Fruit fly (Drosophila melanogaster) whole organism, embryonic: ENCODE data around the gene CG13248.

ENCODE experiments used
- ATbp ChIP-seq: fragments of 200-800 bp; sonication (Bioruptor generic); optimal IDR thresholded peaks from 2 replicates; lab custom pipeline; 2017; ENCODE audit warnings: missing biosample characterization, mild to moderate bottlenecking, missing genetic modification characterization, missing genetic modification reagents
- BEAF-32 ChIP-seq: fragments of 200-800 bp; sonication (Bioruptor generic); optimal IDR thresholded peaks from 3 replicates; lab custom pipeline; 2017; ENCODE audit warnings: missing biosample characterization, missing genetic modification characterization, mild to moderate bottlenecking, moderate library complexity, missing genetic modification reagents
- C15 ChIP-seq: fragments of 200-800 bp; sonication (Bioruptor generic); IDR thresholded peaks from 3 replicates; pipeline ENCODE4 v1.3.6; 2022; ENCODE audit warnings: missing biosample characterization, missing genetic modification characterization
- CG11093 ChIP-seq: fragments of 200-800 bp; sonication (Bioruptor generic); IDR thresholded peaks from 3 replicates; pipeline ENCODE4 v1.3.6; 2022; ENCODE audit warnings: missing biosample characterization, missing genetic modification characterization
- CG11560 ChIP-seq: fragments of 200-800 bp; sonication (Bioruptor generic); IDR thresholded peaks from 3 replicates; pipeline ENCODE4 v1.3.6; 2022; ENCODE audit warnings: missing biosample characterization, missing genetic modification characterization
- CG12155 ChIP-seq: fragments of 200-800 bp; sonication (Bioruptor generic); optimal IDR thresholded peaks from 3 replicates; lab custom pipeline; 2016; ENCODE audit warnings: missing biosample characterization, missing genetic modification characterization
- CG1233 ChIP-seq: fragments of 200-800 bp; sonication (Bioruptor generic); optimal IDR thresholded peaks from 4 replicates; lab custom pipeline; 2018; ENCODE audit warnings: missing biosample characterization, mild to moderate bottlenecking, missing genetic modification characterization
- CG14710 ChIP-seq: fragments of 200-800 bp; sonication (Bioruptor generic); optimal IDR thresholded peaks from 3 replicates; lab custom pipeline; 2019; ENCODE audit warnings: missing biosample characterization, mild to moderate bottlenecking, missing genetic modification characterization, moderate library complexity
- CG15514 ChIP-seq: fragments of 200-800 bp; sonication (Bioruptor generic); optimal IDR thresholded peaks from 3 replicates; lab custom pipeline; 2017; ENCODE audit warnings: missing biosample characterization, missing genetic modification characterization, mild to moderate bottlenecking, moderate library complexity, missing genetic modification reagents
- CG1603 ChIP-seq: fragments of 200-800 bp; sonication (Bioruptor generic); optimal IDR thresholded peaks from 2 replicates; lab custom pipeline; 2019; ENCODE audit warnings: missing biosample characterization, mild to moderate bottlenecking, missing genetic modification characterization, moderate library complexity
- CG17361 ChIP-seq: fragments of 200-800 bp; sonication (Bioruptor generic); IDR thresholded peaks from 3 replicates; pipeline ENCODE4 v1.3.6; 2022; ENCODE audit warnings: missing biosample characterization, missing genetic modification characterization
- CG17568 ChIP-seq: fragments of 200-800 bp; sonication (Bioruptor generic); optimal IDR thresholded peaks from 2 replicates; lab custom pipeline; 2018; ENCODE audit warnings: missing biosample characterization, mild to moderate bottlenecking, missing genetic modification characterization, moderate library complexity
- CG30431 ChIP-seq: fragments of 200-800 bp; sonication (Bioruptor generic); optimal IDR thresholded peaks from 2 replicates; lab custom pipeline; 2017; ENCODE audit warnings: missing biosample characterization, missing genetic modification characterization
- CG6683 ChIP-seq: fragments of 200-800 bp; sonication (Bioruptor generic); optimal IDR thresholded peaks from 2 replicates; lab custom pipeline; 2017; ENCODE audit warnings: missing biosample characterization, mild to moderate bottlenecking, missing genetic modification characterization, missing genetic modification reagents
- CG9215 ChIP-seq: fragments of 200-800 bp; sonication (Bioruptor generic); IDR thresholded peaks from 2 replicates; pipeline ENCODE4 v1.3.6; 2022; ENCODE audit warnings: missing biosample characterization, missing genetic modification characterization
- Dfd ChIP-seq, 2 experiments: fragments of >200 bp; optimal IDR thresholded peaks; 2 replicates each; lab custom pipeline; 2017; ENCODE audit warnings: missing biosample characterization in 2 of 2, missing genetic modification characterization in 2 of 2
- Dip2 ChIP-seq: fragments of 200-800 bp; sonication (Bioruptor generic); IDR thresholded peaks from 2 replicates; pipeline ENCODE4 v1.3.6; 2022; ENCODE audit warnings: missing biosample characterization, missing genetic modification characterization
- Dip3 ChIP-seq: fragments of 200-800 bp; sonication (Bioruptor generic); optimal IDR thresholded peaks from 3 replicates; lab custom pipeline; 2016; ENCODE audit warnings: missing biosample characterization, missing genetic modification characterization
- HLH4C ChIP-seq: fragments of 200-800 bp; sonication (Bioruptor generic); IDR thresholded peaks from 3 replicates; pipeline ENCODE4 v1.3.6; 2022; ENCODE audit warnings: missing biosample characterization, missing genetic modification characterization; ENCODE audit not compliant: partially characterized antibody
- MESR4 ChIP-seq: fragments of 200-800 bp; sonication (Bioruptor generic); optimal IDR thresholded peaks from 2 replicates; lab custom pipeline; 2018; ENCODE audit warnings: missing biosample characterization, mild to moderate bottlenecking, missing genetic modification characterization, moderate library complexity
- Mad ChIP-seq: fragments of 200-800 bp; sonication (Bioruptor generic); optimal IDR thresholded peaks from 2 replicates; lab custom pipeline; 2016; ENCODE audit warnings: missing biosample characterization, missing genetic modification characterization
- NC2α ChIP-seq: fragments of 200-800 bp; sonication (Bioruptor generic); optimal IDR thresholded peaks from 2 replicates; lab custom pipeline; 2016; ENCODE audit warnings: missing biosample characterization, missing genetic modification characterization
- Nf-YB ChIP-seq: fragments of 200-800 bp; sonication (Bioruptor generic); optimal IDR thresholded peaks from 3 replicates; lab custom pipeline; 2019; ENCODE audit warnings: missing biosample characterization, mild to moderate bottlenecking, missing genetic modification characterization, moderate library complexity
- TFAM ChIP-seq: fragments of 200-800 bp; sonication (Bioruptor generic); optimal IDR thresholded peaks from 2 replicates; lab custom pipeline; 2017; ENCODE audit warnings: missing biosample characterization, missing genetic modification characterization, inconsistent platforms
- Usf ChIP-seq: fragments of 200-800 bp; sonication (Bioruptor generic); optimal IDR thresholded peaks from 2 replicates; lab custom pipeline; 2017; ENCODE audit warnings: missing genotype, missing biosample characterization, missing genetic modification characterization
- al ChIP-seq: fragments of 200-800 bp; sonication (Bioruptor generic); IDR thresholded peaks from 2 replicates; pipeline ENCODE4 v1.3.6; 2022; ENCODE audit warnings: missing biosample characterization, missing genetic modification characterization
- ap ChIP-seq: fragments of 200-800 bp; sonication (Bioruptor generic); IDR thresholded peaks from 2 replicates; pipeline ENCODE4 v1.3.6; 2022; ENCODE audit warnings: missing biosample characterization, missing genetic modification characterization
- ato ChIP-seq: fragments of 200-800 bp; sonication (Bioruptor generic); IDR thresholded peaks from 2 replicates; pipeline ENCODE4 v1.3.6; 2022; ENCODE audit warnings: missing biosample characterization, missing genetic modification characterization; ENCODE audit not compliant: partially characterized antibody
- bbx ChIP-seq: fragments of 200-800 bp; sonication (Bioruptor generic); IDR thresholded peaks from 2 replicates; pipeline ENCODE4 v1.3.6; 2022; ENCODE audit warnings: missing biosample characterization, missing genetic modification characterization; ENCODE audit not compliant: partially characterized antibody
- cad ChIP-seq: fragments of >200 bp; optimal IDR thresholded peaks from 2 replicates; lab custom pipeline; 2017; ENCODE audit warnings: missing biosample characterization, missing genetic modification characterization
- chinmo ChIP-seq: fragments of 200-800 bp; sonication (Bioruptor generic); IDR thresholded peaks from 4 replicates; pipeline ENCODE4 v1.3.6; 2022; ENCODE audit warnings: missing biosample characterization, missing genetic modification characterization; ENCODE audit not compliant: partially characterized antibody
- chm ChIP-seq: fragments of 200-800 bp; sonication (Bioruptor generic); IDR thresholded peaks from 2 replicates; pipeline ENCODE4 v1.3.6; 2022; ENCODE audit warnings: missing biosample characterization, missing genetic modification characterization
- dmrt11E ChIP-seq: fragments of 200-800 bp; sonication (Bioruptor generic); optimal IDR thresholded peaks from 3 replicates; lab custom pipeline; 2018; ENCODE audit warnings: missing biosample characterization, mild to moderate bottlenecking, missing genetic modification characterization, moderate library complexity
- ems ChIP-seq: fragments of 200-800 bp; sonication (Bioruptor generic); optimal IDR thresholded peaks from 3 replicates; lab custom pipeline; 2016; ENCODE audit warnings: missing biosample characterization, missing genetic modification characterization
- esg ChIP-seq: fragments of 200-800 bp; sonication (Bioruptor generic); conservative IDR thresholded peaks from 2 replicates; pipeline ENCODE4 v1.3.6; 2022; ENCODE audit warnings: missing biosample characterization, missing genetic modification characterization
- fd3F ChIP-seq: fragments of 200-800 bp; sonication (Bioruptor generic); optimal IDR thresholded peaks from 2 replicates; lab custom pipeline; 2018; ENCODE audit warnings: missing biosample characterization, mild to moderate bottlenecking, missing genetic modification characterization, moderate library complexity
- hbn ChIP-seq: fragments of 200-800 bp; sonication (Bioruptor generic); IDR thresholded peaks from 2 replicates; pipeline ENCODE4 v1.3.6; 2022; ENCODE audit warnings: missing biosample characterization, missing genetic modification characterization; ENCODE audit not compliant: partially characterized antibody
- jigr1 ChIP-seq: fragments of 200-800 bp; sonication (Bioruptor generic); IDR thresholded peaks from 3 replicates; pipeline ENCODE4 v1.3.6; 2022; ENCODE audit warnings: missing biosample characterization, missing genetic modification characterization
- kah ChIP-seq: fragments of 200-800 bp; sonication (Bioruptor generic); optimal IDR thresholded peaks from 2 replicates; lab custom pipeline; 2018; ENCODE audit warnings: missing biosample characterization, mild to moderate bottlenecking, missing genetic modification characterization
- ken ChIP-seq: fragments of 200-800 bp; sonication (Bioruptor generic); IDR thresholded peaks from 3 replicates; pipeline ENCODE4 v1.3.6; 2022; ENCODE audit warnings: missing biosample characterization, missing genetic modification characterization
- knrl ChIP-seq: fragments of 200-800 bp; sonication (Bioruptor generic); IDR thresholded peaks from 3 replicates; pipeline ENCODE4 v1.3.6; 2022; ENCODE audit warnings: missing biosample characterization, missing genetic modification characterization; ENCODE audit not compliant: partially characterized antibody
- nau ChIP-seq: fragments of 200-800 bp; sonication (Bioruptor generic); optimal IDR thresholded peaks from 3 replicates; lab custom pipeline; 2017; ENCODE audit warnings: missing biosample characterization, mild to moderate bottlenecking, missing genetic modification characterization, missing genetic modification reagents
- oc ChIP-seq: fragments of 200-800 bp; sonication (Bioruptor generic); optimal IDR thresholded peaks from 2 replicates; lab custom pipeline; 2018; ENCODE audit warnings: missing biosample characterization, mild to moderate bottlenecking, missing genetic modification characterization, moderate library complexity
- sob ChIP-seq: fragments of 200-800 bp; sonication (Bioruptor generic); IDR thresholded peaks from 2 replicates; pipeline ENCODE4 v1.3.6; 2022; ENCODE audit warnings: missing biosample characterization, missing genetic modification characterization
- tll ChIP-seq, 2 experiments: fragments of 200-800 bp in 1 of 2; fragments of >200 bp in 1 of 2; sonication (Bioruptor generic) in 1 of 2; optimal IDR thresholded peaks; 2 replicates each; lab custom pipeline; 2017 to 2019; ENCODE audit warnings: missing biosample characterization in 2 of 2, missing genetic modification characterization in 2 of 2, mild to moderate bottlenecking in 1 of 2, moderate library complexity in 1 of 2
- wor ChIP-seq: fragments of 200-800 bp; sonication (Bioruptor generic); IDR thresholded peaks from 2 replicates; pipeline ENCODE4 v1.3.6; 2022; ENCODE audit warnings: missing biosample characterization, missing genetic modification characterization
- z ChIP-seq: fragments of 200-800 bp; sonication (Bioruptor generic); IDR thresholded peaks from 3 replicates; pipeline ENCODE4 v1.3.6; 2022; ENCODE audit warnings: missing biosample characterization, missing genetic modification characterization

The CG13248 gene

DNA sequence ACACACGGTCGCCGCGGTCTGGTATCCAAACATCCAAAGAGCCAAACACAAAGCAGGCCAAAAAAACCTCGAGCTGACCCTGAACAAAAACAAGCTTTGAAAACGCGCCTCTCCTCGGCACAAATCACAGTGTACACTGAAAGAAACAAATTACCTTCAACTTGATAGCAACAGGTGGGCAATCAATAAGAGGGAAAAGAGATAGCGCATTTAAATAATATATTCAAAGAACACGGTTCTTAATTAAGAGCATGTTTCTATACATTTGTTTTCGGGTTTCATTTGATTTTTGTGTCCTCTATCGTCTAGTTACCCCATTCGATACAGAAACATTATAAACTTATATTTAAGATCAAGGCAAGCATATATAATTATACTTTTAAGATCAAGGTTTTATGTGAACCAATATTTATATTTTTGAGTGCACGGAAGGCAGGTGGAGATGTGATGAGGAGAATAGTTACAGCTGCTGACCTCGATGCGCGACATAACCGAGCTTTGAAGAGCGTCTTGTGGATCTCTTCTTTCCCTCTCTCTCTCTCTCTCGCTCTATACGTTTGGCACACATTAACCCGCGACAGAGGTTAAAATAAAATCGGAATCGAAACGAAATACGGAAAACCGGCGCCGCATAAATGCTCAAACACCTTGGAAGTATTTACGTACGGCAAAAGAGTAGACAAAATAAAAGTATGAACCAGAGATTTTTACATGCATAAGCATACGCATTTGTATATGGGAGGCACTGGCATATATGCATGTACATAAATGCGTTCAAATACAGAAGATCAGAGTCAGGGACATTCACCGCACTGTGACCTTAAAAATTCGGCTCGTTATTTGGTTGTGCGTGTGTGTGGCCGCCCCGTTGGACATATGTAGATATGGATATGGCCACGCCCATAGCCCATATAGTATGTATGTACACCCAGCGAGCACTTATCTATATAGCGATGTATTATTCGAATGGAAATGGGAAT is 11.8 kb downstream of the CG13248 start (continued):
- no peak for TF ChIP-seq TFAM (GFP tag; lab: Kevin White, UChicago)
- peak; percentile 3 for TF ChIP-seq MESR4 (GFP tag; lab: Kevin White, UChicago)
- no peak for TF ChIP-seq tll (GFP tag; optimal IDR thresholded peaks at IDR 0.05; lab: Kevin White, UChicago)
- TF ChIP-seq ato (GFP tag; lab: Robert Waterston, UW) = no peak
- no peak for TF ChIP-seq CG11560 (tag; lab: Robert Waterston, UW)
- peak; percentile 69 for TF ChIP-seq ems (GFP tag; lab: Kevin White, UChicago)
- TF ChIP-seq CG6683 (GFP tag; lab: Kevin White, UChicago) = peak; percentile 63
- TF ChIP-seq CG1233 (GFP tag; lab: Kevin White, UChicago) = peak; percentile 90
- peak; percentile 60 for TF ChIP-seq oc (tag; lab: Kevin White, UChicago)
- no peak for TF ChIP-seq hbn
- peak; percentile 71; the same call in 2 of the 3 replicates for TF ChIP-seq CG11093
- no peak for TF ChIP-seq knrl (GFP tag; lab: Robert Waterston, UW)
- TF ChIP-seq CG14710 = peak; percentile 83
- TF ChIP-seq chinmo (GFP tag; lab: Robert Waterston, UW) = peak; percentile 88
- peak; percentile 48; the same call in 1 of the 3 replicates for TF ChIP-seq jigr1 (GFP tag; lab: Robert Waterston, UW)
- no peak for TF ChIP-seq HLH4C (GFP tag; lab: Robert Waterston, UW)
- TF ChIP-seq Dip3 (GFP tag; lab: Kevin White, UChicago) = peak; percentile 72
- peak; percentile 59; the same call in 2 of the 3 replicates for TF ChIP-seq ken (GFP tag; lab: Robert Waterston, UW)
- peak; percentile 93 for TF ChIP-seq CG17361 (GFP tag; lab: Robert Waterston, UW)
- peak; percentile 76 for TF ChIP-seq CG17568 (GFP tag; lab: Kevin White, UChicago)
- TF ChIP-seq wor = peak; percentile 40; the same call in 1 of the 2 replicates
- peak; percentile 42 for TF ChIP-seq NC2α
- TF ChIP-seq bbx (GFP tag; lab: Robert Waterston, UW) = no peak
- TF ChIP-seq CG1603 (tag; lab: Kevin White, UChicago) = peak; percentile 55
- TF ChIP-seq C15 (GFP tag; lab: Robert Waterston, UW) = 0 out of 3 replicates have a peak, but pooled peaks have one; percentile 51
- TF ChIP-seq Dfd (GFP tag; optimal IDR thresholded peaks at IDR 0.05; lab: Kevin White, UChicago) = no peak
- TF ChIP-seq CG30431 = peak; percentile 69
- TF ChIP-seq BEAF-32 (GFP tag; lab: Kevin White, UChicago) = no peak
- TF ChIP-seq z (GFP tag; lab: Robert Waterston, UW) = no peak
- peak; percentile 82 for TF ChIP-seq Mad (GFP tag; lab: Kevin White, UChicago)
- TF ChIP-seq CG9215 (GFP tag; lab: Robert Waterston, UW) = peak; percentile 67
- peak; percentile 70 for TF ChIP-seq dmrt11E (tag; lab: Kevin White, UChicago)
- TF ChIP-seq Usf (GFP tag; lab: Kevin White, UChicago) = peak; percentile 39
- TF ChIP-seq Dip2 (GFP tag; lab: Robert Waterston, UW) = no peak
- TF ChIP-seq chm (GFP tag; lab: Robert Waterston, UW) = no peak
- peak; percentile 86 for TF ChIP-seq fd3F (GFP tag; lab: Kevin White, UChicago)
- TF ChIP-seq CG15514 (GFP tag; lab: Kevin White, UChicago) = peak; percentile 55
- peak; percentile 93 for TF ChIP-seq kah
- TF ChIP-seq ap (GFP tag; lab: Robert Waterston, UW) = peak; percentile 50
- no peak for TF ChIP-seq cad (GFP tag; lab: Kevin White, UChicago)
- TF ChIP-seq al (GFP tag; lab: Robert Waterston, UW) = peak; percentile 73
- peak; percentile 70; the same call in 1 of the 2 replicates for TF ChIP-seq sob (GFP tag; lab: Robert Waterston, UW)
- TF ChIP-seq Nf-YB = peak; percentile 69
- TF ChIP-seq esg = peak; percentile 78
- TF ChIP-seq CG12155 = peak; percentile 74
- TF ChIP-seq ATbp (GFP tag; lab: Kevin White, UChicago) = peak; percentile 85
- TF ChIP-seq nau (GFP tag; lab: Kevin White, UChicago) = peak; percentile 81
